Worm (Caenorhabditis elegans) whole organism, L1 larva: ENCODE data around the gene F49C5.12.

ENCODE experiments used
- mdl-1 ChIP-seq, 2 experiments: fragments of 150-350 bp; optimal IDR thresholded peaks; 2 replicates each; lab custom pipeline; 2014 to 2017; ENCODE audit warnings: missing biosample characterization in 2 of 2, missing genetic modification characterization in 2 of 2, inconsistent platforms in 1 of 2
- nhr-12 ChIP-seq: sonication (generic microtip); optimal IDR thresholded peaks from 2 replicates; lab custom pipeline; 2017; ENCODE audit warnings: missing biosample characterization, missing genetic modification characterization
- snpc-4 ChIP-seq: fragments of 150-350 bp; optimal IDR thresholded peaks from 2 replicates; lab custom pipeline; 2014; ENCODE audit warnings: missing biosample characterization, missing genetic modification characterization
- tlp-1 ChIP-seq: fragments of 150-350 bp; optimal IDR thresholded peaks from 2 replicates; lab custom pipeline; 2014; ENCODE audit warnings: missing biosample characterization, missing genetic modification characterization

- TF ChIP-seq snpc-4 (tag; lab: Kevin White, UChicago) (no peak), tlp-1 (no peak), mdl-1 (tag; optimal IDR thresholded peaks at IDR 0.05; lab: Kevin White, UChicago) (no peak), nhr-12 (tag; lab: Kevin White, UChicago) (no peak)
Measured at ce11 chrII:12580952-12581351, 20.8 kb upstream of the F49C5.12 start, which contains the start of gene clec-4.
